Worm (Caenorhabditis elegans): ENCODE results near the gene Y54G2A.73.

The Y54G2A.73 gene

DNA sequence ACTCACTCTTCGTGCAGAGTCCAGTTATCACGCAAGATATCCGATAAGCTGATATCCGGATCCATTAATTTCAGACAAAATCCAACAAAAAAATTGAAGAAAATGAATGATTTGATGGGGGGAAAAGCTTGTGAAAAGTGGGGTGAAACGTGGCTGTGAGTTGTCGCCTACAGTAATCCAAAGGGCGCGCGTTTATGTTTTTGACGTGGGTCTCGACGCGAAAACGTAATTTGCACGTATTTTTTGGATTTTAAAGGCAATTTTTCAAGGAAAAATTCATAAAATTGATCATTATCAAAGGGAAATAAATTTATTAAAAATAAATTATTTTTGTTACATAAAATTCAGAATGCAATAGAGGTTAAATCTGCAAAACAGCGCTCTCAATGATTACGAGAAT, at the start of gene Y54G2A.73:
TSS of gene Y54G2A.73 (minus strand) at position 65 of the 400 bp plus-strand sequence.
- no peak for TF ChIP-seq nfya-1 (tag; optimal IDR thresholded peaks at IDR 0.05)
- TF ChIP-seq sox-2 (GFP tag; IDR thresholded peaks at IDR 0.05) = no peak
- no peak for TF ChIP-seq ceh-30 (tag; optimal IDR thresholded peaks at IDR 0.05)
- TF ChIP-seq T23F11.4 (GFP tag; optimal IDR thresholded peaks at IDR 0.05) = no peak
- TF ChIP-seq elt-4 (tag; optimal IDR thresholded peaks at IDR 0.05) = no peak
- TF ChIP-seq K02D7.2 (tag; optimal IDR thresholded peaks at IDR 0.05) = no peak
- no peak for TF ChIP-seq hlh-13 (GFP tag; optimal IDR thresholded peaks at IDR 0.05)

- no peak for TF ChIP-seq ceh-24 (tag; optimal IDR thresholded peaks at IDR 0.05)
- TF ChIP-seq pag-3 (tag; optimal IDR thresholded peaks at IDR 0.05; ENCODE audit: borderline replicate concordance) = no peak
- TF ChIP-seq elt-4 (tag; optimal IDR thresholded peaks at IDR 0.05) = no peak
- TF ChIP-seq hlh-6 (tag; optimal IDR thresholded peaks at IDR 0.05) = no peak
- TF ChIP-seq ceh-30 (tag; optimal IDR thresholded peaks at IDR 0.05) = no peak
- no peak for TF ChIP-seq madf-2 (tag; optimal IDR thresholded peaks at IDR 0.05)
- TF ChIP-seq ceh-14 (tag; optimal IDR thresholded peaks at IDR 0.05) = no peak
- TF ChIP-seq pax-1 (tag; optimal IDR thresholded peaks at IDR 0.05) = no peak
- no peak for TF ChIP-seq ttx-3 (tag; optimal IDR thresholded peaks at IDR 0.05)
- TF ChIP-seq hlh-30 (tag; optimal IDR thresholded peaks at IDR 0.05; ENCODE audit: insufficient read depth) = no peak
- no peak for TF ChIP-seq ets-4 (tag; optimal IDR thresholded peaks at IDR 0.05)
- TF ChIP-seq pqm-1 (tag; optimal IDR thresholded peaks at IDR 0.05) = no peak
- TF ChIP-seq pat-9 (tag; optimal IDR thresholded peaks at IDR 0.05) = no peak
- no peak for TF ChIP-seq tbx-7 (tag; optimal IDR thresholded peaks at IDR 0.05)
- no peak for TF ChIP-seq rnt-1 (tag; optimal IDR thresholded peaks at IDR 0.05)
- TF ChIP-seq ceh-48 (tag; optimal IDR thresholded peaks at IDR 0.05) = no peak
- no peak for TF ChIP-seq T23F11.4 (GFP tag; optimal IDR thresholded peaks at IDR 0.05)
- no peak for TF ChIP-seq pha-4 (tag; optimal IDR thresholded peaks at IDR 0.05)
These were observed 47.2 kb upstream of the Y54G2A.73 start for ce11 chrIV:3055848-3056247.

DNA sequence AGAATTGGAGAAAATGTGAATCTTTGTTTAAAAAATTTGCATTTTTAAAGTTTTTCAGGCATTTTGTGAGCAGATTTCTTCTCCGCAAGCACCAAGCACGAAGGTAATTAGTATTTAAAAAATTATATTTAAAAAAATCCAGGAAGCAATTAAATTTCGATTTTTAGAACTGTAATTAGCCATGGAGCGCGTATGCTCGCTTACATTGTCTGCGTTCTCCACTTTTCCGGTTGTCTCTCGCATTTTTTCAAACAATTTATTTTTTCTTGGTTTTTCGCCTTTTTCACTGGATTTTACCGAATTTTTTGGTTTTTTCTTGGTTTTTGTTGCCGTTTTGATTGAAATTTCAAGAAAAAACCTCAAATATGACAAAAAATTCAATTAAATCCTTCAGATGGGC, 46.6 kb upstream of the Y54G2A.73 start:
- no peak for TF ChIP-seq nhr-232 (tag; optimal IDR thresholded peaks at IDR 0.05)
- TF ChIP-seq gmeb-2 (tag; optimal IDR thresholded peaks at IDR 0.05) = no peak
- TF ChIP-seq ama-1 (optimal IDR thresholded peaks at IDR 0.05) = no peak

DNA sequence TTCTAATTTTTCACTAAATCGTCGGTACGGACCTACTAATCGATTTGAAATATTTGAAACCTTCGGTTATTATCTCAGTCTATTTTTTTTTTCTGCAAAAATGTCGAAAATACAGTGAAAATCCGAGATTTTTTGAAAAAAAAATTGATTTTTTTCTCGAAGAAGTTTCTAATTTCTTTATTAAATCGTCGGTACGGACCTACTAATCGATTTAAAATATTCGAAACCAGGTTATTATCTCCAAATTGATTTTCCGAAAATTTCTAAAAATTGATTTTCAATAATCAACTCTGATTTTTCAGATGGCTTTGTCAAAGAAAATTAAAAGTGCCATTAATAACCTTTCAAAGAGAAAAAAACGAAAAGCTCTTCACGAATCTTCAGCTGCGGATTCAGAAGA, 44.7 kb upstream of the Y54G2A.73 start, which contains the start of gene ivph-3:
TSS of gene ivph-3 (plus strand) at position 301 of the 400 bp plus-strand sequence.
- TF ChIP-seq ceh-24 (tag; optimal IDR thresholded peaks at IDR 0.05) (no peak), mec-3 (tag; optimal IDR thresholded peaks at IDR 0.05; ENCODE audit: borderline replicate concordance) (no peak), hlh-13 (GFP tag; optimal IDR thresholded peaks at IDR 0.05) (no peak), ref-2 (tag; optimal IDR thresholded peaks at IDR 0.05) (no peak), lin-11 (tag; optimal IDR thresholded peaks at IDR 0.05) (no peak), tbx-2 (tag; optimal IDR thresholded peaks at IDR 0.05) (no peak), che-1 (tag; optimal IDR thresholded peaks at IDR 0.05) (no peak), gmeb-2 (tag; optimal IDR thresholded peaks at IDR 0.05) (no peak)

DNA sequence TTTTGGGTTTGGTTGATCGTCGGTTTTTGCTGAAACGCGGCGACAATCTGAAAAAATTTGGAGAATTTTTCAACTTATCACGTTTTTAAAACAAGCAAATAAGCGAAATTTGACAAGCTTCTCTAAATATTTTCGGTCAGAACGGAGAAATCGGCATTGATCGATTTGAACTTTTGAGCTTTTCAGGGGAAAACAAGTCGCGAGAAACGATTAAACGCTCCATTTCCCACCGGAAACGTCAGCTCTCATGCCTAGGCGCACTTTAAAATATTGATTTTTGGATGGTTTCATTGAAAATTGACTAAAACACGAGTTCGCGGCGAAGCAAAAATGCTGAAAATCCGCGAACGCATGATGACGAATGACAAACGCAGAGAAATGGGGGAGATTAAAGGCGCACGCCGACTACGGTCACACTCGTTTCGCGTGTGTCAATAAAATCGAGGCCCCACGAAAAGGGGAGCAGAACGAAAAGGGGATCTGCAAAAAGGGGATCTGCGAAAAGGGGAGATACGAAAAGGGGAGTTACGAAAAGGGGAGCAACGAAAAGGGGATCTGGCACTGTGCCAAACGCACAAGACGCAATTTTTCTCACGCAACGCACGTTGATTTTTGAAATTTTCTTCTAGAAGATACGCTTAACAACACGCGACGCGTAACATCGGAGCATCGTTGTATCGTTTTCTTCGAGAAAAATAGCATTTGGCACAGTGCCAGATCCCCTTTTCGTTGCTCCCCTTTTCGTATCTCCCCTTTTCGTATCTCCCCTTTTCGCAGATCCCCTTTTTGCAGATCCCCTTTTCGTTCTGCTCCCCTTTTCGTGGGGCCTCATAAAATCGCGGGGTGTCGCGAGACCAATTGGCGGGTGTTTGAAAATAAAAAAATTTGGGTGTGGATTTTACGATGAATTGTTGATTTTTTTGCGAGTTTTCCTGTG, 41.6 kb upstream of the Y54G2A.73 start, which contains the start of gene eel-1:
TSS of gene eel-1 (minus strand) at position 51 of the 937 bp plus-strand sequence.
- TF ChIP-seq ceh-19 (GFP tag; optimal IDR thresholded peaks at IDR 0.05) = peak; percentile 94
- TF ChIP-seq C08G9.2 (tag; optimal IDR thresholded peaks at IDR 0.05) = peak; percentile 100
- peak; percentile 99 for TF ChIP-seq dmd-4 (tag; optimal IDR thresholded peaks at IDR 0.05; ENCODE audit: borderline replicate concordance)
- peak; percentile 68 for TF ChIP-seq gmeb-2 (tag; optimal IDR thresholded peaks at IDR 0.05)
- peak; percentile 86 for TF ChIP-seq unc-86 (tag; optimal IDR thresholded peaks at IDR 0.05)
- peak; percentile 61 for TF ChIP-seq Y22D7AL.16 (tag; optimal IDR thresholded peaks at IDR 0.05)
- peak; percentile 99 for TF ChIP-seq ets-4 (tag; optimal IDR thresholded peaks at IDR 0.05)
- TF ChIP-seq hlh-30 (tag; optimal IDR thresholded peaks at IDR 0.05; ENCODE audit: insufficient read depth) = peak; percentile 37
- peak; percentile 97 for TF ChIP-seq zip-5 (tag; optimal IDR thresholded peaks at IDR 0.05)
- peak; percentile 89 for TF ChIP-seq sdc-2 (tag; optimal IDR thresholded peaks at IDR 0.05)
- TF ChIP-seq pqm-1 (tag; optimal IDR thresholded peaks at IDR 0.05) = peak; percentile 99
- TF ChIP-seq hlh-6 (tag; optimal IDR thresholded peaks at IDR 0.05) = peak; percentile 92
- peak; percentile 36 for TF ChIP-seq ttx-3 (tag; optimal IDR thresholded peaks at IDR 0.05)
- TF ChIP-seq nhr-232 (tag; optimal IDR thresholded peaks at IDR 0.05) = peak; percentile 67
- TF ChIP-seq pha-2 (tag; optimal IDR thresholded peaks at IDR 0.05) = peak; percentile 83
- TF ChIP-seq sox-4 (tag; optimal IDR thresholded peaks at IDR 0.05) = peak; percentile 59
- peak; percentile 85 for TF ChIP-seq ceh-45 (GFP tag; IDR thresholded peaks at IDR 0.05)
- peak; percentile 91 for TF ChIP-seq eyg-1 (tag; optimal IDR thresholded peaks at IDR 0.05)
- peak; percentile 99 for TF ChIP-seq hlh-8 (tag; optimal IDR thresholded peaks at IDR 0.05)
- TF ChIP-seq ceh-34 (tag; optimal IDR thresholded peaks at IDR 0.05) = peak; percentile 99
